Worm (Caenorhabditis elegans) whole organism, midembryonic: ENCODE measurements around the gene C52G5.2.

Source experiments
- flt-1 ChIP-seq: fragments of 200-800 bp; sonication (Bioruptor generic); IDR thresholded peaks from 2 replicates; pipeline ENCODE4 v1.3.6; 2022; ENCODE audit warnings: missing genetic modification characterization, missing compliant biosample characterization
- ref-1 ChIP-seq: fragments of 200-800 bp; sonication (Bioruptor generic); conservative IDR thresholded peaks from 2 replicates; pipeline ENCODE4 v1.3.6; 2022; ENCODE audit warnings: missing genetic modification reagents, missing genetic modification characterization, missing compliant biosample characterization
- ztf-29 ChIP-seq: fragments of 200-800 bp; sonication (Bioruptor generic); IDR thresholded peaks from 2 replicates; pipeline ENCODE4 v1.3.6; 2022; ENCODE audit warnings: missing genetic modification reagents, missing genetic modification characterization, missing compliant biosample characterization

DNA sequence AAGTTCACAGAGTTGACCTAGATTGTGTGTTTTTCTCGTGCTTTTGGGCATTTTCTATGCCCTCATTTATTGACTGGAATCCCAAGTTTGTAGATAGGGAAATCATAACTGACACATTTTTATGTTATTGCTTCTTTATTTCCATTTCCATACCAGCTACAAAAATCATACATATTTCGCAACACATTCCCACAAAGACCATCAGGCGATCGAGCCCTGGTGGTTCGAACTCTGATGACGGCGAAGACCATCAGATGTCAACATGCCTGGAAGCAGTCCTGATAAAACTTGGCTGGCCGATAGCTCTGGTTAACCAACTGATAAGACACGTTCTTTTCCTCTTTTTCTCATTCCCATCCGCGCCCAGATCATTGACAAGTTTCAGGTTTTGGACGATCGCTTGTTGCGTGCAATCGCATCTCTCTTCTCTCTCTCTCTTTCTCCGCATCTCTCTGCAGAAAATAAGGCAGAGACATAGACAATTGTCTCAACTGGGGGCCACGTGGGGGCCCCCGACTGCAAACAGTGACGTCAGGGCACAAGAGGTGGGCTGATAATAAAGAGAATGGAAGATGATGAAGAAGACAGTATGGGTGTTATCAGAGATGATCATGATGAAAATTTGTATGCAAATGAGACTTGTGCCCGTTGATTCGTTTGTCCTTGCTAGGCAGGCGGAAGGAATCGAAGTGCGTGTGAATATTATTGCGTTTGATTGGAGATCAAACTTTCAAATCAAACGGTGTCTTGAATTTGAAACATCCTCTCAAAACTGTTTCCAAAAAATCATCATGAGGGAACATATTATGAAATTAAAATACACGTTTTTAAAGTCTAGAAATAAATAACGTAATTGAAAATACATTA lies 29.1 kb downstream of the C52G5.2 start:
- TF ChIP-seq ref-1 (GFP tag; lab: Robert Waterston, UW), result no peak
- TF ChIP-seq flt-1 (GFP tag; lab: Robert Waterston, UW), result no peak
- TF ChIP-seq ztf-29 (GFP tag; lab: Robert Waterston, UW), result no peak
